Worm (Caenorhabditis elegans) whole organism, early embryonic: ENCODE measurements around the gene oac-55.

Source experiments
- F13C5.2 ChIP-seq: sonication (generic microtip); optimal IDR thresholded peaks from 2 replicates; lab custom pipeline; 2017; ENCODE audit warnings: mild to moderate bottlenecking, missing genetic modification characterization, inconsistent platforms, missing compliant biosample characterization
- ama-1 ChIP-seq: fragments of 150-350 bp; optimal IDR thresholded peaks from 2 replicates; lab custom pipeline; 2014
- flt-1 ChIP-seq: fragments of 200-800 bp; sonication (Bioruptor generic); IDR thresholded peaks from 2 replicates; pipeline ENCODE4 v1.3.6; 2022; ENCODE audit warnings: missing genetic modification characterization, missing compliant biosample characterization
- hmbx-1 ChIP-seq: sonication (generic microtip); optimal IDR thresholded peaks from 2 replicates; lab custom pipeline; 2016; ENCODE audit warnings: mild to moderate bottlenecking, missing genetic modification characterization, missing compliant biosample characterization
- hnd-1 ChIP-seq: sonication (generic microtip); optimal IDR thresholded peaks from 2 replicates; lab custom pipeline; 2016; ENCODE audit warnings: missing genetic modification characterization, missing compliant biosample characterization

ce11 chrV:3738409-3738808 lies 22.5 kb upstream of the oac-55 start:
- no peak for TF ChIP-seq hmbx-1
- no peak for TF ChIP-seq F13C5.2 (tag; lab: Kevin White, UChicago)
- TF ChIP-seq ama-1 (lab: Kevin White, UChicago) = no peak
- TF ChIP-seq hnd-1 = no peak
- no peak for TF ChIP-seq flt-1 (GFP tag; lab: Robert Waterston, UW)
